Fruit fly (Drosophila melanogaster) whole organism: ENCODE measurements around the gene eIF1.

Source experiments
- CG8478 ChIP-seq: fragments of >200 bp; optimal IDR thresholded peaks from 2 replicates; lab custom pipeline; 2018; ENCODE audit warnings: inconsistent platforms
- pan ChIP-seq: fragments of >200 bp; optimal IDR thresholded peaks from 2 replicates; lab custom pipeline; 2017

DNA sequence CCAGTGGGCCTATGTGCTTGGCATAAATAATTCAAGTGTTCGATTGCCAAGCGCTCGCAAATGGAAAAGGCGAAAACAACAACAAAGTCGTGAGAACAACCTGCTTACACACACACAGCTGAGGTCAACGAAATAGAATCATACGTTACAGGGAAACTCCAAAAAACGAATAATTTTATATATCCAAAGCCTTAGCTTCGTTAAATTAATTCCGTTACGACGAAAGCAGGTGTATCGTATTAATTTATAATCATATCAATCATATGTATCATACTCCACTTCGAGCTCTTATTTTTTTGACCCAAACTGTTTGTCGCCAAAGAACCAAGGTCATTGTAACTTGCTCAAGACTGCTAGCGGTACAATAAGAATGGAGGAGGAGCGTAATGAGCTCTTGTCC lies 43.7 kb upstream of the eIF1 start:
- TF ChIP-seq CG8478 (lab: Kevin White, UChicago) (no peak), pan (lab: Kevin White, UChicago) (no peak)
